Worm (Caenorhabditis elegans): Measurements from ENCODE around the gene grl-22.

grl-22 gene

ce11 chrIII:5375001-5375532, 38.7 kb downstream of the grl-22 start:
- TF ChIP-seq C34F6.9 (tag; optimal IDR thresholded peaks at IDR 0.05) (no peak), lin-39 (tag; optimal IDR thresholded peaks at IDR 0.05) (no peak)

ce11 chrIII:5373715-5374114, 40.1 kb downstream of the grl-22 start:
- TF ChIP-seq blmp-1 (tag; optimal IDR thresholded peaks at IDR 0.05; ENCODE audit: insufficient read depth), result no peak
- TF ChIP-seq nhr-6 (tag; optimal IDR thresholded peaks at IDR 0.05), result no peak
- no peak for TF ChIP-seq ztf-1 (GFP tag; conservative IDR thresholded peaks at IDR 0.05)
- TF ChIP-seq nhr-25 (tag; optimal IDR thresholded peaks at IDR 0.05), result no peak
- no peak for TF ChIP-seq dmd-4 (tag; optimal IDR thresholded peaks at IDR 0.05)
- TF ChIP-seq aly-2 (tag; optimal IDR thresholded peaks at IDR 0.05), result no peak
- TF ChIP-seq skn-1 (tag; optimal IDR thresholded peaks at IDR 0.05), result no peak
- TF ChIP-seq ama-1 (optimal IDR thresholded peaks at IDR 0.05), result no peak
- no peak for TF ChIP-seq C34F6.9 (tag; optimal IDR thresholded peaks at IDR 0.05)
- TF ChIP-seq egl-27 (tag; optimal IDR thresholded peaks at IDR 0.05), result no peak
- TF ChIP-seq gmeb-1 (tag; optimal IDR thresholded peaks at IDR 0.05), result no peak
- TF ChIP-seq crh-2 (tag; optimal IDR thresholded peaks at IDR 0.05), result no peak
- no peak for TF ChIP-seq lin-13 (GFP tag; optimal IDR thresholded peaks at IDR 0.05)
- no peak for TF ChIP-seq lsy-2 (tag; optimal IDR thresholded peaks at IDR 0.05)
- TF ChIP-seq mdl-1 (tag; optimal IDR thresholded peaks at IDR 0.05), result no peak
- TF ChIP-seq ZK546.5 (tag; optimal IDR thresholded peaks at IDR 0.05), result no peak
- no peak for TF ChIP-seq R02D3.7 (tag; optimal IDR thresholded peaks at IDR 0.05)

- TF ChIP-seq ceh-16 (tag; optimal IDR thresholded peaks at IDR 0.05) (no peak), lsy-2 (tag; optimal IDR thresholded peaks at IDR 0.05) (peak in 1 of 2 experiments; percentile 24), ztf-1 (GFP tag; conservative IDR thresholded peaks at IDR 0.05) (no peak), nhr-25 (tag; optimal IDR thresholded peaks at IDR 0.05) (no peak), F13H6.1 (tag; optimal IDR thresholded peaks at IDR 0.05) (peak; percentile 22), nhr-129 (tag; optimal IDR thresholded peaks at IDR 0.05) (peak; percentile 66)
Measured at ce11 chrIII:5372884-5373283, 40.9 kb downstream of the grl-22 start.

DNA sequence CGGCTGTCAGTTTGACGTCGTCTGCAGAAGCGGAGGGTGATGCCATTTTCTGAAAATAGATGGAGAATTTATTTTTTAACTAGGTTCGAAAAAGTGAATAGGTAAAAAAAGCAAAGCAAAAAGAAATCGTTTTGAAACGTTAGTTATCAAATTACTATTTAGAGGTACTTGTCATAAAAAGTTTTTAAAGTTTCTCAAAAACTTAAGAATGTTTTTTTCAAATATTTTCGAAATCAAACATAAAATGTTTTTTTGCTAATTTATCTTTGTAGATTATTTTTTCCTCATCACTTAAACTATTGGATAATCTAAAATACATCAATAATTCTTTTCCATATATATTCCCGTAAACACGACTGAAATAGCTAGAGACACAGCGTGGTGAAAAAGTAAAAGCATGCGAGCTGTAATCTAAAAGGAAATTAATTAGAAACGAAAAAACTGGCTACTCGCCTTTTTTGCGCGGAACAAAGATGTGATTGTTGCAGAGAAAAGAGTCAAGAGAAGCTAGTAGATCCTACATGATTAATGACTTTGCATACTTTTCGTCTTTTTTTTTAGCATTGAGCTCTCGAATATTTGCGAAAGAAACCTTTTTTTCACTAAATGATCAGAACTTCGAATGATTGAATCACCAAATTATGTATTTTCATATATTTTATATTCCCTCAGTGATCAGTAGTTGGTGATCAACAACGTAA, 42.4 kb downstream of the grl-22 start, which contains the start of gene szy-2:
Gene szy-2, minus strand, starts transcription at position 51 of the 701 bp plus-strand sequence.
- no peak for TF ChIP-seq C34F6.9 (tag; optimal IDR thresholded peaks at IDR 0.05)
- no peak for TF ChIP-seq nhr-21 (tag; optimal IDR thresholded peaks at IDR 0.05)
- peak; percentile 92 for TF ChIP-seq unc-55 (GFP tag; optimal IDR thresholded peaks at IDR 0.05)
- TF ChIP-seq nhr-6 (tag; optimal IDR thresholded peaks at IDR 0.05), result no peak
- peak; percentile 22 for TF ChIP-seq mab-5 (tag; optimal IDR thresholded peaks at IDR 0.05)
- TF ChIP-seq fos-1 (tag; optimal IDR thresholded peaks at IDR 0.05), result no peak

DNA sequence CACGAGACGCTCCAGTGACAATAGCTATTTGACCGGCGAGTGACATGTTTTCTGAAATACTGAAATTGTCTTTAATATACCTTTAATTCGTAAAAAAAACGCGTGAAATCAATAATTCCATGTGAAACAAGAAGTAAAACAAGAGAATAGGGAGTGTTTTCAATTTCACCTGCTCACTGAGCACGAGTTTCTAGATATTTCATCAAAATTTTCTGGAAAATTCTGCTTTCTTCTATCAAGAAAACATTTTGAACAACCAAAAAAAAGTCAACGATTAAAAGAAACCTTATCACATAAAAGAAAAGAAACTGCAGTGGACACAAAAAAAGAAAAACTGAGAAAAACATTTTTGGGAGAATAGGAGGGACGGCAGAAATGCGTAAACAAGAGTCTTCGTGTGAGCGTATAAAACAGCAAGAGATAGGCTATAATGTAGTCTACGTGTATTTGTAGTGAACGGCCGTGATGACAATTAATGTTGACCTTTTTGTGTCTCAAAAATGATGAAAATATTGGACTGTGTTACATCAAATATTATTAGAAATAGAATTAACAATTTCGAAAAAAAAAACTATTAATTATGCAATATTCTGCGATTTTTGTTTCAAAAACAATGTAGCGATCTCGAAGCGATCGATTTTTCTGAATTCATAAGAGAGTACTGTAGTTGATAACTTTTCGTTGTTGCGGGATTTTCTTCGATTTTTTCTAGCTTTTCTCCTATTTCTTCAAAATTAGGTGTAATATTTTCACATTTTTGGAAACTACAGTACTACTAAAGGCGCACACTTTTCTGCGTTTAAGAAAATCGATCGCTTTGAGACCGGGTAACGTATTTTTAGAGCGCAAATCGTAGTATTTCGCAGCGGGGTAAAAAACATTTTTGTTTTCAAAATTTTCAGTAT, 45.6 kb downstream of the grl-22 start, which contains the start of gene dhs-9:
Gene dhs-9, minus strand, starts transcription at position 51 of the 905 bp plus-strand sequence.
- no peak for TF ChIP-seq sma-3 (GFP tag; optimal IDR thresholded peaks at IDR 0.05)
- peak; percentile 59 for TF ChIP-seq nhr-25 (tag; optimal IDR thresholded peaks at IDR 0.05)
- TF ChIP-seq unc-55 (GFP tag; optimal IDR thresholded peaks at IDR 0.05), result peak; percentile 4
- no peak for TF ChIP-seq mdl-1 (tag; optimal IDR thresholded peaks at IDR 0.05)
- TF ChIP-seq gmeb-1 (tag; optimal IDR thresholded peaks at IDR 0.05), result peak; percentile 56
- TF ChIP-seq ztf-4 (tag; optimal IDR thresholded peaks at IDR 0.05), result no peak
- peak; percentile 85 for TF ChIP-seq skn-1 (tag; optimal IDR thresholded peaks at IDR 0.05)
- TF ChIP-seq crh-2 (tag; optimal IDR thresholded peaks at IDR 0.05), result peak; percentile 48
- TF ChIP-seq unc-39 (tag; optimal IDR thresholded peaks at IDR 0.05), result no peak
- peak in 1 of 2 experiments; percentile 45 for TF ChIP-seq lsy-2 (tag; optimal IDR thresholded peaks at IDR 0.05)
- TF ChIP-seq C34F6.9 (tag; optimal IDR thresholded peaks at IDR 0.05), result peak; percentile 21
- peak; percentile 33 for TF ChIP-seq F13H6.1 (tag; optimal IDR thresholded peaks at IDR 0.05)
- TF ChIP-seq unc-62 (GFP tag; optimal IDR thresholded peaks at IDR 0.05), result no peak
- peak; percentile 61 for TF ChIP-seq nhr-129 (tag; optimal IDR thresholded peaks at IDR 0.05)
- TF ChIP-seq fos-1 (tag; optimal IDR thresholded peaks at IDR 0.05), result peak; percentile 8
- TF ChIP-seq blmp-1 (tag; optimal IDR thresholded peaks at IDR 0.05; ENCODE audit: insufficient read depth), result no peak
